Fruit fly (Drosophila melanogaster): ENCODE measurements around the gene CG3386.

Gene CG3386

dm6 chr3L:724518-725341 is 42.5 kb upstream of the CG3386 start (continued):
- TF ChIP-seq Dref (GFP tag; IDR thresholded peaks at IDR 0.05) = no peak
- peak; percentile 91 for TF ChIP-seq ranshi (GFP tag; IDR thresholded peaks at IDR 0.05)
- TF ChIP-seq fd64A (GFP tag; optimal IDR thresholded peaks at IDR 0.05) = peak; percentile 89
- TF ChIP-seq jumu (GFP tag; optimal IDR thresholded peaks at IDR 0.05) = peak; percentile 94
- TF ChIP-seq CG17612 (GFP tag; IDR thresholded peaks at IDR 0.05) = peak; percentile 82
- peak; percentile 96 for TF ChIP-seq peb (GFP tag; IDR thresholded peaks at IDR 0.05)
- no peak for TF ChIP-seq br (optimal IDR thresholded peaks at IDR 0.05)
- peak; percentile 89 for TF ChIP-seq nau (GFP tag; optimal IDR thresholded peaks at IDR 0.05)
- peak; percentile 81 for TF ChIP-seq CG15011 (GFP tag; optimal IDR thresholded peaks at IDR 0.05)
- TF ChIP-seq CG18599 (GFP tag; optimal IDR thresholded peaks at IDR 0.05) = peak; percentile 78
- peak; percentile 82 for TF ChIP-seq CrebB (tag; optimal IDR thresholded peaks at IDR 0.05)
- peak; percentile 86 for TF ChIP-seq CG7271 (tag; optimal IDR thresholded peaks at IDR 0.05)
- peak; percentile 90 for TF ChIP-seq CG3838 (GFP tag; optimal IDR thresholded peaks at IDR 0.05)
- TF ChIP-seq CG17186 (GFP tag; optimal IDR thresholded peaks at IDR 0.05) = peak; percentile 83
- peak; percentile 63; the same call in 1 of the 2 replicates for TF ChIP-seq MBD-R2 (GFP tag; IDR thresholded peaks at IDR 0.05)
- TF ChIP-seq CG6854 (GFP tag; optimal IDR thresholded peaks at IDR 0.05) = peak; percentile 65
- TF ChIP-seq tio (GFP tag; optimal IDR thresholded peaks at IDR 0.05) = peak; percentile 92
- peak; percentile 78 for TF ChIP-seq ind (GFP tag; optimal IDR thresholded peaks at IDR 0.05)
- no peak for TF ChIP-seq Tbp (GFP tag; optimal IDR thresholded peaks at IDR 0.05)
- TF ChIP-seq h (optimal IDR thresholded peaks at IDR 0.05) = no peak
- no peak for TF ChIP-seq ftz-f1 (GFP tag; optimal IDR thresholded peaks at IDR 0.05)
- TF ChIP-seq CG12744 (GFP tag; optimal IDR thresholded peaks at IDR 0.05) = peak; percentile 81
- peak; percentile 89 for TF ChIP-seq bcd (GFP tag; optimal IDR thresholded peaks at IDR 0.05)
- peak; percentile 72 for TF ChIP-seq gro (GFP tag; optimal IDR thresholded peaks at IDR 0.05)
- TF ChIP-seq CG14667 (GFP tag; IDR thresholded peaks at IDR 0.05) = peak; percentile 90
- TF ChIP-seq CG10267 (tag; optimal IDR thresholded peaks at IDR 0.05) = peak; percentile 92
- peak; percentile 94 for TF ChIP-seq Blimp-1 (GFP tag; optimal IDR thresholded peaks at IDR 0.05)
- peak; percentile 98 for TF ChIP-seq CG2875 (GFP tag; optimal IDR thresholded peaks at IDR 0.05)
- peak; percentile 89 for TF ChIP-seq sob (GFP tag; IDR thresholded peaks at IDR 0.05)
- peak; percentile 31 for TF ChIP-seq Hand (GFP tag; optimal IDR thresholded peaks at IDR 0.05)
- peak; percentile 97 for TF ChIP-seq CG4424 (GFP tag; optimal IDR thresholded peaks at IDR 0.05)
- TF ChIP-seq CG1529 (GFP tag; optimal IDR thresholded peaks at IDR 0.05) = peak; percentile 97
- TF ChIP-seq Lim3 (GFP tag; IDR thresholded peaks at IDR 0.05) = peak; percentile 69; the same call in 1 of the 2 replicates
- peak; percentile 49 for TF ChIP-seq CG2120 (GFP tag; optimal IDR thresholded peaks at IDR 0.05)
- no peak for TF ChIP-seq rib (GFP tag; IDR thresholded peaks at IDR 0.05)
- TF ChIP-seq Awh (GFP tag; IDR thresholded peaks at IDR 0.05) = peak; percentile 97
- TF ChIP-seq CG10274 (GFP tag; optimal IDR thresholded peaks at IDR 0.05) = peak; percentile 66
- peak; percentile 74 for TF ChIP-seq slbo (GFP tag; IDR thresholded peaks at IDR 0.05)
- TF ChIP-seq CG1233 (GFP tag; optimal IDR thresholded peaks at IDR 0.05) = peak; percentile 93
- peak; percentile 67 for TF ChIP-seq CG2116 (GFP tag; optimal IDR thresholded peaks at IDR 0.05)
- TF ChIP-seq CG18619 (GFP tag; optimal IDR thresholded peaks at IDR 0.05) = peak; percentile 86
- peak; percentile 76 for TF ChIP-seq CG15479 (GFP tag; optimal IDR thresholded peaks at IDR 0.05)
- TF ChIP-seq CG11456 (GFP tag; IDR thresholded peaks at IDR 0.05) = peak; percentile 80
- TF ChIP-seq CG15601 (tag; optimal IDR thresholded peaks at IDR 0.05) = peak; percentile 95
- TF ChIP-seq CG14965 (GFP tag; optimal IDR thresholded peaks at IDR 0.05; ENCODE audit: borderline replicate concordance) = peak; percentile 89
- TF ChIP-seq az2 (GFP tag; optimal IDR thresholded peaks at IDR 0.05) = peak; percentile 95
- TF ChIP-seq CG43689 (GFP tag; IDR thresholded peaks at IDR 0.05) = peak; percentile 73
- TF ChIP-seq tll (GFP tag; optimal IDR thresholded peaks at IDR 0.05) = peak in 1 of 2 experiments; percentile 59
- peak; percentile 79 for TF ChIP-seq vfl (GFP tag; optimal IDR thresholded peaks at IDR 0.05)
- TF ChIP-seq Drgx (GFP tag; IDR thresholded peaks at IDR 0.05) = peak; percentile 93
